Fruit fly (Drosophila melanogaster) whole organism, adult: ENCODE results near the gene Sp7.
A peak's percentile ranks its signal among the peaks of the same experiment; 100 is the strongest.

Experiments used
- CG11617 ChIP-seq: fragments of 200-800 bp; sonication (Bioruptor generic); optimal IDR thresholded peaks from 2 replicates; lab custom pipeline; 2017; ENCODE audit warnings: mild to moderate bottlenecking, missing biosample characterization, missing genetic modification reagents, missing genetic modification characterization
- CG12768 ChIP-seq: fragments of 200-800 bp; sonication (Bioruptor generic); optimal IDR thresholded peaks from 2 replicates; lab custom pipeline; 2017; ENCODE audit warnings: missing biosample characterization, missing genetic modification characterization, mild to moderate bottlenecking, moderate library complexity, missing genetic modification reagents
- CG14711 ChIP-seq: fragments of 200-800 bp; sonication (Bioruptor generic); optimal IDR thresholded peaks from 2 replicates; lab custom pipeline; 2018; ENCODE audit warnings: missing biosample characterization, mild to moderate bottlenecking, missing genetic modification characterization, moderate library complexity
- CG1620 ChIP-seq: fragments of 200-800 bp; sonication (Bioruptor generic); optimal IDR thresholded peaks from 2 replicates; lab custom pipeline; 2016; ENCODE audit warnings: missing biosample characterization, missing genetic modification characterization
- CG33017 ChIP-seq: fragments of 200-800 bp; sonication (Bioruptor generic); optimal IDR thresholded peaks from 2 replicates; lab custom pipeline; 2018; ENCODE audit warnings: missing biosample characterization, mild to moderate bottlenecking, missing genetic modification characterization, moderate library complexity
- CG5204 ChIP-seq: fragments of 200-800 bp; sonication (Bioruptor generic); optimal IDR thresholded peaks from 2 replicates; lab custom pipeline; 2016; ENCODE audit warnings: missing biosample characterization, missing genetic modification characterization
- CG7045 ChIP-seq: fragments of 200-800 bp; sonication (Bioruptor generic); optimal IDR thresholded peaks from 2 replicates; lab custom pipeline; 2017; ENCODE audit warnings: missing biosample characterization, mild to moderate bottlenecking, missing genetic modification characterization
- CG7101 ChIP-seq: fragments of 200-800 bp; sonication (Bioruptor generic); optimal IDR thresholded peaks from 2 replicates; lab custom pipeline; 2018; ENCODE audit warnings: missing biosample characterization, mild to moderate bottlenecking, missing genetic modification characterization, moderate library complexity
- Clk ChIP-seq: fragments of 200-800 bp; sonication (Bioruptor generic); optimal IDR thresholded peaks from 2 replicates; lab custom pipeline; 2017; ENCODE audit warnings: missing biosample characterization, missing genetic modification characterization
- Crg-1 ChIP-seq: fragments of 200-800 bp; sonication (Bioruptor generic); optimal IDR thresholded peaks from 2 replicates; lab custom pipeline; 2016; ENCODE audit warnings: missing biosample characterization, missing genetic modification characterization
- Hr96 ChIP-seq: fragments of 200-800 bp; sonication (Bioruptor generic); optimal IDR thresholded peaks from 2 replicates; lab custom pipeline; 2016; ENCODE audit warnings: missing biosample characterization, missing genetic modification characterization
- Mnt ChIP-seq: fragments of 200-800 bp; sonication (Bioruptor generic); optimal IDR thresholded peaks from 2 replicates; lab custom pipeline; 2016; ENCODE audit warnings: missing biosample characterization, mild to moderate bottlenecking, missing genetic modification characterization
- bab1 ChIP-seq: fragments of 200-800 bp; sonication (Bioruptor generic); optimal IDR thresholded peaks from 3 replicates; lab custom pipeline; 2019; ENCODE audit warnings: missing biosample characterization, mild to moderate bottlenecking, missing genetic modification characterization, moderate library complexity
- cic ChIP-seq: fragments of 200-800 bp; sonication (Bioruptor generic); optimal IDR thresholded peaks from 2 replicates; lab custom pipeline; 2017; ENCODE audit warnings: missing biosample characterization, mild to moderate bottlenecking, missing genetic modification characterization, moderate library complexity
- cnc ChIP-seq, 2 experiments: fragments of >200 bp; optimal IDR thresholded peaks; 2 replicates each; lab custom pipeline; 2017
- kay ChIP-seq: fragments of 200-800 bp; sonication (Bioruptor generic); peaks from one replicate; lab custom pipeline; 2016; ENCODE audit warnings: missing biosample characterization, missing genetic modification characterization, borderline replicate concordance
- ovo ChIP-seq: fragments of 200-800 bp; sonication (Bioruptor generic); optimal IDR thresholded peaks from 2 replicates; lab custom pipeline; 2016; ENCODE audit warnings: missing biosample characterization, missing genetic modification characterization
- pad ChIP-seq: fragments of 200-800 bp; sonication (Bioruptor generic); optimal IDR thresholded peaks from 3 replicates; lab custom pipeline; 2017; ENCODE audit warnings: missing biosample characterization, missing genetic modification characterization, mild to moderate bottlenecking, moderate library complexity, missing genetic modification reagents
- tj ChIP-seq: fragments of 200-800 bp; sonication (Bioruptor generic); optimal IDR thresholded peaks from 3 replicates; lab custom pipeline; 2017; ENCODE audit warnings: missing biosample characterization, mild to moderate bottlenecking, missing genetic modification characterization, moderate library complexity
- toe ChIP-seq: fragments of 200-800 bp; sonication (Bioruptor generic); optimal IDR thresholded peaks from 2 replicates; lab custom pipeline; 2016; ENCODE audit warnings: missing biosample characterization, missing genetic modification characterization

The Sp7 gene

dm6 chr3R:7790087-7790486 is 30.5 kb downstream of the Sp7 start, which contains the start of gene CG18746:
TSS of gene CG18746 (minus strand) at chr3R:7790187.
- TF ChIP-seq ovo (GFP tag; lab: Kevin White, UChicago): no peak
- TF ChIP-seq CG1620 (GFP tag; lab: Kevin White, UChicago): no peak
- no peak for TF ChIP-seq CG7101 (tag; lab: Kevin White, UChicago)
- no peak for TF ChIP-seq toe (GFP tag; lab: Kevin White, UChicago)
- no peak for TF ChIP-seq Mnt (GFP tag; lab: Kevin White, UChicago)
- TF ChIP-seq cic (GFP tag; lab: Kevin White, UChicago): no peak
- TF ChIP-seq Crg-1 (GFP tag; lab: Kevin White, UChicago): no peak
- TF ChIP-seq bab1 (GFP tag; lab: Kevin White, UChicago): no peak
- TF ChIP-seq CG14711: no peak
- no peak for TF ChIP-seq tj
- no peak for TF ChIP-seq cnc (optimal IDR thresholded peaks at IDR 0.05; lab: Kevin White, UChicago)
- TF ChIP-seq Hr96: no peak
- TF ChIP-seq CG5204 (GFP tag; lab: Kevin White, UChicago): no peak
- no peak for TF ChIP-seq CG7045 (GFP tag; lab: Kevin White, UChicago)
- no peak for TF ChIP-seq CG33017 (tag; lab: Kevin White, UChicago)
- TF ChIP-seq Clk: no peak
- no peak for TF ChIP-seq kay
- no peak for TF ChIP-seq CG11617 (GFP tag; lab: Kevin White, UChicago)
- TF ChIP-seq CG12768 (GFP tag; lab: Kevin White, UChicago): no peak

- TF ChIP-seq CG33017 (tag; lab: Kevin White, UChicago) (peak; percentile 16), Mnt (GFP tag; lab: Kevin White, UChicago) (peak; percentile 68), CG7045 (GFP tag; lab: Kevin White, UChicago) (no peak), bab1 (GFP tag; lab: Kevin White, UChicago) (no peak), toe (GFP tag; lab: Kevin White, UChicago) (no peak), cic (GFP tag; lab: Kevin White, UChicago) (peak; percentile 48), Crg-1 (GFP tag; lab: Kevin White, UChicago) (no peak), CG5204 (GFP tag; lab: Kevin White, UChicago) (peak; percentile 13), ovo (GFP tag; lab: Kevin White, UChicago) (no peak), tj (no peak), CG7101 (tag; lab: Kevin White, UChicago) (no peak), Clk (no peak), cnc (optimal IDR thresholded peaks at IDR 0.05; lab: Kevin White, UChicago) (no peak), Hr96 (peak; percentile 21), CG11617 (GFP tag; lab: Kevin White, UChicago) (no peak), kay (no peak), pad (GFP tag; lab: Kevin White, UChicago) (peak; percentile 17), CG14711 (no peak), CG1620 (GFP tag; lab: Kevin White, UChicago) (no peak), CG12768 (GFP tag; lab: Kevin White, UChicago) (no peak)
Observed at dm6 chr3R:7790583-7791034, 31.0 kb downstream of the Sp7 start, which contains the start of gene CG10086. TSS of gene CG10086 (plus strand) at chr3R:7790633.

- peak; percentile 73 for TF ChIP-seq CG7045 (GFP tag; lab: Kevin White, UChicago)
- no peak for TF ChIP-seq cnc (optimal IDR thresholded peaks at IDR 0.05; lab: Kevin White, UChicago)
- peak; percentile 85 for TF ChIP-seq CG33017 (tag; lab: Kevin White, UChicago)
- peak; percentile 19 for TF ChIP-seq CG5204 (GFP tag; lab: Kevin White, UChicago)
- TF ChIP-seq CG11617 (GFP tag; lab: Kevin White, UChicago): peak; percentile 73
- TF ChIP-seq pad (GFP tag; lab: Kevin White, UChicago): no peak
- TF ChIP-seq CG7101 (tag; lab: Kevin White, UChicago): peak; percentile 48
- peak; percentile 78 for TF ChIP-seq CG12768 (GFP tag; lab: Kevin White, UChicago)
- TF ChIP-seq toe (GFP tag; lab: Kevin White, UChicago): peak; percentile 45
- no peak for TF ChIP-seq Clk
- no peak for TF ChIP-seq CG14711
- TF ChIP-seq ovo (GFP tag; lab: Kevin White, UChicago): peak; percentile 36
- peak; percentile 98 for TF ChIP-seq kay
- TF ChIP-seq Crg-1 (GFP tag; lab: Kevin White, UChicago): no peak
- TF ChIP-seq cic (GFP tag; lab: Kevin White, UChicago): peak; percentile 81
- no peak for TF ChIP-seq CG1620 (GFP tag; lab: Kevin White, UChicago)
- peak; percentile 31 for TF ChIP-seq Hr96
- TF ChIP-seq bab1 (GFP tag; lab: Kevin White, UChicago): peak; percentile 21
- TF ChIP-seq tj: peak; percentile 62
- TF ChIP-seq Mnt (GFP tag; lab: Kevin White, UChicago): peak; percentile 26
Observed at dm6 chr3R:7793855-7794254, 34.3 kb downstream of the Sp7 start, which contains the start of gene CG2641. TSS of gene CG2641 (plus strand) at chr3R:7794069.

dm6 chr3R:7798525-7798924 is 38.9 kb downstream of the Sp7 start, which contains the start of gene CG18744:
TSS of gene CG18744 (minus strand) at chr3R:7798771.
- TF ChIP-seq cnc (optimal IDR thresholded peaks at IDR 0.05; lab: Kevin White, UChicago) (no peak), CG12768 (GFP tag; lab: Kevin White, UChicago) (peak; percentile 9), CG33017 (tag; lab: Kevin White, UChicago) (no peak), Mnt (GFP tag; lab: Kevin White, UChicago) (peak; percentile 53), Clk (no peak), CG5204 (GFP tag; lab: Kevin White, UChicago) (no peak), toe (GFP tag; lab: Kevin White, UChicago) (no peak), ovo (GFP tag; lab: Kevin White, UChicago) (no peak), CG7045 (GFP tag; lab: Kevin White, UChicago) (no peak), tj (no peak), bab1 (GFP tag; lab: Kevin White, UChicago) (no peak), cic (GFP tag; lab: Kevin White, UChicago) (peak; percentile 81), CG11617 (GFP tag; lab: Kevin White, UChicago) (no peak)

- TF ChIP-seq toe (GFP tag; lab: Kevin White, UChicago): no peak
- TF ChIP-seq tj: no peak
Observed at dm6 chr3R:7802693-7803092, 43.1 kb downstream of the Sp7 start, which contains the start of gene CG3014. TSS of gene CG3014 (minus strand) at chr3R:7802793.
